Worm (Caenorhabditis elegans): ENCODE data around the gene E04F6.15.

Gene E04F6.15

DNA sequence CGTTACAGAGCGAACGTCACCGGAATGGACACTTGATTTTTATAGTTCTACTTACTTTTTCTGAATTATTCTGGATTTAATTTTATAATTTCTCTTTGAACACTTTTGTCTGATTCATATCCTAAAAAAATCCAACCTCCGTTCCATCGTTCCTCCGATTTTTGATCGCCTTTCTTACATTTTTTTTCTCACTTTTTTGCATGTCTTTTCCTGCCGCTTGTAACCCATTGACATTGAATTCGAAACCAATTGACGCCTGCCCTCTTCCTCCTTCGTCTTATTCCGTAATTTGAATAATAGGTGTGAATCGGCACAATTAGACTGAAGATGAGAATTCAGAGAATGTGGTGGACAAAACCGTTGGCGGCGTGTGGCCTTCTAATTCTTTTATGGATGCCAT, 35.5 kb upstream of the E04F6.15 start, which contains the start of gene skpo-3:
TSS of gene skpo-3 (plus strand) at position 301 of the 400 bp plus-strand sequence.
- TF ChIP-seq sem-2 (GFP tag; optimal IDR thresholded peaks at IDR 0.05) (no peak), elt-1 (tag; optimal IDR thresholded peaks at IDR 0.05; ENCODE audit: borderline replicate concordance, insufficient read depth) (no peak), ham-2 (GFP tag; optimal IDR thresholded peaks at IDR 0.05) (no peak), ceh-83 (GFP tag; optimal IDR thresholded peaks at IDR 0.05) (no peak), ces-1 (GFP tag; optimal IDR thresholded peaks at IDR 0.05) (no peak), M03D4.4 (tag; optimal IDR thresholded peaks at IDR 0.05) (no peak), snpc-4 (tag; optimal IDR thresholded peaks at IDR 0.05) (no peak), nhr-12 (tag; optimal IDR thresholded peaks at IDR 0.05) (no peak), mls-2 (tag; optimal IDR thresholded peaks at IDR 0.05) (no peak), nhr-28 (tag; optimal IDR thresholded peaks at IDR 0.05) (no peak), flh-1 (GFP tag; optimal IDR thresholded peaks at IDR 0.05) (no peak), lin-13 (tag; optimal IDR thresholded peaks at IDR 0.05) (no peak)

DNA sequence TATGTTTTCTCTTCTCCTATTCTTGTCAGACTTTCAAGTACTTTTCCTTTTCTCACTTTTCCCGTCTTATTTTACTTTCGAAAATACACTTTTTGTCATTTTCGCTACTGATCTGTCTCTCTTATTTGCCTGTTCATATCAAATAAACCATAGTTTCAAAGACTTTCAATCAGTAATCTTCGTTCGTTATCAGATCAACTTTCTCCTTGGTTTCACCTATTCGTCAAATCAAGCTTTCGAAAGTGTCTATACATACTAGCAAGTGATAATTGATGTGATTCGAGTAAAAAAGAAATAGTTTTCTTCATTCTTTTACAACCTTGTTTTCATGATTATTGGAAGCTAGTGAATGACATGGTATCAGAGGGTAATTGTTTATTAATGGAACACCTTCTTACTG, 32.7 kb upstream of the E04F6.15 start:
- no peak for TF ChIP-seq sptf-1 (tag; optimal IDR thresholded peaks at IDR 0.05)
- no peak for TF ChIP-seq blmp-1 (tag; optimal IDR thresholded peaks at IDR 0.05)
- TF ChIP-seq nhr-237 (tag; optimal IDR thresholded peaks at IDR 0.05), result no peak
- TF ChIP-seq ztf-11 (tag; optimal IDR thresholded peaks at IDR 0.05), result no peak
- TF ChIP-seq lin-32 (GFP tag; optimal IDR thresholded peaks at IDR 0.05), result no peak
- no peak for TF ChIP-seq ces-1 (GFP tag; optimal IDR thresholded peaks at IDR 0.05)
- no peak for TF ChIP-seq ceh-83 (GFP tag; optimal IDR thresholded peaks at IDR 0.05)
- no peak for TF ChIP-seq zip-8 (tag; optimal IDR thresholded peaks at IDR 0.05)
- TF ChIP-seq cnd-1 (tag; optimal IDR thresholded peaks at IDR 0.05), result no peak
- no peak for TF ChIP-seq lin-13 (tag; optimal IDR thresholded peaks at IDR 0.05)
- TF ChIP-seq unc-62 (GFP tag; optimal IDR thresholded peaks at IDR 0.05), result no peak
- no peak for TF ChIP-seq nhr-12 (tag; optimal IDR thresholded peaks at IDR 0.05)
- TF ChIP-seq nhr-2 (tag; optimal IDR thresholded peaks at IDR 0.05), result no peak
- no peak for TF ChIP-seq unc-39 (tag; optimal IDR thresholded peaks at IDR 0.05)
- no peak for TF ChIP-seq mls-2 (tag; optimal IDR thresholded peaks at IDR 0.05)
- TF ChIP-seq ham-2 (GFP tag; optimal IDR thresholded peaks at IDR 0.05), result no peak

- no peak for TF ChIP-seq lin-32 (GFP tag; optimal IDR thresholded peaks at IDR 0.05)
- TF ChIP-seq nhr-28 (tag; optimal IDR thresholded peaks at IDR 0.05), result no peak
- TF ChIP-seq lsy-2 (tag; optimal IDR thresholded peaks at IDR 0.05), result no peak
- no peak for TF ChIP-seq ceh-43 (GFP tag; optimal IDR thresholded peaks at IDR 0.05)
- TF ChIP-seq unc-62 (GFP tag; optimal IDR thresholded peaks at IDR 0.05), result no peak
- TF ChIP-seq ceh-39 (tag; optimal IDR thresholded peaks at IDR 0.05), result no peak
- no peak for TF ChIP-seq nhr-237 (tag; optimal IDR thresholded peaks at IDR 0.05)
- no peak for TF ChIP-seq nhr-2 (tag; optimal IDR thresholded peaks at IDR 0.05)
- TF ChIP-seq elt-3 (tag; optimal IDR thresholded peaks at IDR 0.05), result no peak
- TF ChIP-seq unc-39 (tag; optimal IDR thresholded peaks at IDR 0.05), result no peak
Measured at ce11 chrII:7239705-7240104, 29.6 kb upstream of the E04F6.15 start.

ce11 chrII:7238791-7239190, 28.7 kb upstream of the E04F6.15 start:
- TF ChIP-seq nhr-76 (tag; optimal IDR thresholded peaks at IDR 0.05), result no peak
- TF ChIP-seq sptf-1 (tag; optimal IDR thresholded peaks at IDR 0.05), result no peak
- no peak for TF ChIP-seq hlh-1 (tag; optimal IDR thresholded peaks at IDR 0.05)
- TF ChIP-seq ceh-83 (GFP tag; optimal IDR thresholded peaks at IDR 0.05), result no peak
- no peak for TF ChIP-seq snpc-4 (tag; optimal IDR thresholded peaks at IDR 0.05)

DNA sequence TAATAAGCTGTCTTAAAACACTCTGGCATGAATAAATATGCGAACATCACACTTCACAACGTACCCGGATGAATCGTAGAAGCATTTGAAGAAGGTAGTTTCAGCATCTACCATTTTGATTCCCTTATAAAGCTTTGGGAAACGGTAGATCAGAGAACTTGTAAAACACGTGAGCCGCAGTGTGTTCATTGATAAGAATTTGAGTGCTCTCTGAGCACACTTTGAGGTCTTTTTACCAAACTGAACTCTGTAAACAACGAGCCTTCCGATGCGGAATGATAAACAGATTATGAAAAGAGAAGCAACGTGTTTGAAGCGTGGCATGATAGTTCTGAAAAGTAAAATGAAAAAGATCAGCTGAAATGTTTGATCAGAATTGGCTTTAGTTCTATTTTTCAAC, 28.2 kb upstream of the E04F6.15 start, which contains the start of gene aqp-1:
TSS of gene aqp-1 (minus strand) at position 102 of the 400 bp plus-strand sequence.
- TF ChIP-seq nhr-12 (tag; optimal IDR thresholded peaks at IDR 0.05), result no peak
- no peak for TF ChIP-seq sem-2 (GFP tag; optimal IDR thresholded peaks at IDR 0.05)
- no peak for TF ChIP-seq nhr-2 (tag; optimal IDR thresholded peaks at IDR 0.05)
- no peak for TF ChIP-seq elt-1 (tag; optimal IDR thresholded peaks at IDR 0.05; ENCODE audit: borderline replicate concordance, insufficient read depth)

DNA sequence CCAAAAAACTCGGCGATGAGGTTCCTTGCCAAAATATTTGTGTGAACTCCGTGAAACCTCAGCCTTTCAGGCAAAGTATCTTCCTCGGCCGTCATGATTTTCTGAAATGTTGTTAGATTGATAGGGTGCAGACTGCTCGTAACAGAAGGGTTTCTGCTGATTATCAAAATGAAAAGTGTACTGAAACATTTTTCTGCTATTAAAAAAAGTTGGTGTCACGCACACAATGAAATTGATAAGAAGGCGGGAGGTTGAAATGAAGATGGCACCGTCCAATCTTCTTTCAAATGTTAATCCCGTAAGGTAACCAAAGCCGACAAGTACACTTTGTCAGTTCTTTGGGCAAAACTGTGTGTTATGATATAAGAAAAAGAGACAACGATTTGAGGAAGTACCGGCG, 26.9 kb upstream of the E04F6.15 start:
- TF ChIP-seq nhr-237 (tag; optimal IDR thresholded peaks at IDR 0.05) (no peak), pha-4 (tag; optimal IDR thresholded peaks at IDR 0.05) (no peak), nhr-2 (tag; optimal IDR thresholded peaks at IDR 0.05) (no peak), ceh-43 (GFP tag; optimal IDR thresholded peaks at IDR 0.05) (no peak), drap-1 (GFP tag; optimal IDR thresholded peaks at IDR 0.05) (no peak), tbx-8 (GFP tag; optimal IDR thresholded peaks at IDR 0.05) (no peak), ceh-39 (tag; optimal IDR thresholded peaks at IDR 0.05) (no peak), elt-3 (tag; optimal IDR thresholded peaks at IDR 0.05) (no peak), ceh-83 (GFP tag; optimal IDR thresholded peaks at IDR 0.05) (no peak), lsy-2 (tag; optimal IDR thresholded peaks at IDR 0.05) (no peak), nhr-12 (tag; optimal IDR thresholded peaks at IDR 0.05) (no peak), unc-62 (GFP tag; optimal IDR thresholded peaks at IDR 0.05) (no peak), lin-13 (tag; optimal IDR thresholded peaks at IDR 0.05) (no peak), mab-5 (tag; optimal IDR thresholded peaks at IDR 0.05) (no peak), flh-1 (GFP tag; optimal IDR thresholded peaks at IDR 0.05) (no peak), elt-1 (tag; optimal IDR thresholded peaks at IDR 0.05; ENCODE audit: borderline replicate concordance, insufficient read depth) (no peak), blmp-1 (tag; optimal IDR thresholded peaks at IDR 0.05) (no peak), unc-120 (tag; optimal IDR thresholded peaks at IDR 0.05; ENCODE audit: poor library complexity, severe bottlenecking) (no peak), nhr-76 (tag; optimal IDR thresholded peaks at IDR 0.05) (no peak)

All from whole organism, mixed stage, embryonic.